Fruit fly (Drosophila melanogaster) whole organism, embryonic: ENCODE results near the gene CG3165.

Experiments used
- Atf-2 ChIP-seq: fragments of 200-800 bp; sonication (Bioruptor generic); optimal IDR thresholded peaks from 2 replicates; lab custom pipeline; 2016; ENCODE audit warnings: missing biosample characterization, missing genetic modification characterization
- Atf6 ChIP-seq: fragments of 200-800 bp; sonication (Bioruptor generic); IDR thresholded peaks from 2 replicates; pipeline ENCODE4 v1.3.6; 2022; ENCODE audit warnings: missing biosample characterization, missing genetic modification characterization
- B-H1 ChIP-seq: fragments of 200-800 bp; sonication (Bioruptor generic); IDR thresholded peaks from 3 replicates; pipeline ENCODE4 v1.3.6; 2022; ENCODE audit warnings: missing biosample characterization, missing genetic modification characterization
- Bteb2 ChIP-seq: fragments of 200-800 bp; sonication (Bioruptor generic); optimal IDR thresholded peaks from 2 replicates; lab custom pipeline; 2016; ENCODE audit warnings: missing biosample characterization, missing genetic modification characterization
- CG11695 ChIP-seq: fragments of 200-800 bp; sonication (Bioruptor generic); IDR thresholded peaks from 3 replicates; pipeline ENCODE4 v1.3.6; 2022; ENCODE audit warnings: missing biosample characterization, missing genetic modification characterization
- CG13424 ChIP-seq: fragments of 200-800 bp; sonication (Bioruptor generic); optimal IDR thresholded peaks from 2 replicates; lab custom pipeline; 2019; ENCODE audit warnings: missing biosample characterization, mild to moderate bottlenecking, missing genetic modification characterization, moderate library complexity
- CG14710 ChIP-seq: fragments of 200-800 bp; sonication (Bioruptor generic); optimal IDR thresholded peaks from 3 replicates; lab custom pipeline; 2019; ENCODE audit warnings: missing biosample characterization, mild to moderate bottlenecking, missing genetic modification characterization, moderate library complexity
- CG16779 ChIP-seq: fragments of 200-800 bp; sonication (Bioruptor generic); IDR thresholded peaks from 2 replicates; pipeline ENCODE4 v1.3.6; 2022; ENCODE audit warnings: missing biosample characterization, missing genetic modification characterization
- CG17328 ChIP-seq: fragments of 200-800 bp; sonication (Bioruptor generic); IDR thresholded peaks from 2 replicates; pipeline ENCODE4 v1.3.6; 2022; ENCODE audit warnings: missing biosample characterization, missing genetic modification characterization
- CG30020 ChIP-seq: fragments of 200-800 bp; optimal IDR thresholded peaks from 2 replicates; lab custom pipeline; 2019; ENCODE audit warnings: missing biosample characterization, mild to moderate bottlenecking, missing genetic modification characterization, moderate library complexity
- CG32767 ChIP-seq: fragments of 200-800 bp; sonication (Bioruptor generic); IDR thresholded peaks from 2 replicates; pipeline ENCODE4 v1.3.6; 2022; ENCODE audit warnings: missing biosample characterization, missing genetic modification characterization
- CG4707 ChIP-seq: fragments of 200-800 bp; sonication (Bioruptor generic); optimal IDR thresholded peaks from 2 replicates; lab custom pipeline; 2018; ENCODE audit warnings: missing biosample characterization, mild to moderate bottlenecking, missing genetic modification characterization, moderate library complexity
- CG6654 ChIP-seq: fragments of 200-800 bp; sonication (Bioruptor generic); optimal IDR thresholded peaks from 2 replicates; lab custom pipeline; 2017; ENCODE audit warnings: missing biosample characterization, mild to moderate bottlenecking, missing genetic modification characterization
- CG7786 ChIP-seq: fragments of 200-800 bp; sonication (Bioruptor generic); optimal IDR thresholded peaks from 2 replicates; lab custom pipeline; 2016; ENCODE audit warnings: missing biosample characterization, missing genetic modification characterization
- CG7839 ChIP-seq: fragments of 200-800 bp; sonication (Bioruptor generic); optimal IDR thresholded peaks from 3 replicates; lab custom pipeline; 2018; ENCODE audit warnings: missing biosample characterization, mild to moderate bottlenecking, missing genetic modification characterization, moderate library complexity
- CG8089 ChIP-seq: fragments of 200-800 bp; sonication (Bioruptor generic); optimal IDR thresholded peaks from 3 replicates; lab custom pipeline; 2016; ENCODE audit warnings: missing biosample characterization, missing genetic modification characterization
- CG8924 ChIP-seq: fragments of 200-800 bp; optimal IDR thresholded peaks from 3 replicates; lab custom pipeline; 2019; ENCODE audit warnings: missing biosample characterization, mild to moderate bottlenecking, missing genetic modification characterization, moderate library complexity
- CG9215 ChIP-seq: fragments of 200-800 bp; sonication (Bioruptor generic); IDR thresholded peaks from 2 replicates; pipeline ENCODE4 v1.3.6; 2022; ENCODE audit warnings: missing biosample characterization, missing genetic modification characterization
- CG9797 ChIP-seq: fragments of 200-800 bp; sonication (Bioruptor generic); optimal IDR thresholded peaks from 3 replicates; lab custom pipeline; 2018; ENCODE audit warnings: missing biosample characterization, mild to moderate bottlenecking, missing genetic modification characterization
- Elba2 ChIP-seq: fragments of 200-800 bp; sonication (Bioruptor generic); optimal IDR thresholded peaks from 3 replicates; lab custom pipeline; 2016; ENCODE audit warnings: missing biosample characterization, missing genetic modification characterization
- HmgZ ChIP-seq: fragments of 200-800 bp; sonication (Bioruptor generic); optimal IDR thresholded peaks from 2 replicates; lab custom pipeline; 2018; ENCODE audit warnings: missing biosample characterization, mild to moderate bottlenecking, missing genetic modification characterization
- Hr51 ChIP-seq, 2 experiments: fragments of 200-800 bp; sonication (Bioruptor generic); optimal IDR thresholded peaks; 2 replicates in 1 of 2; 3 replicates in 1 of 2; lab custom pipeline; 2016 to 2018; ENCODE audit warnings: missing biosample characterization in 2 of 2, missing genetic modification characterization in 2 of 2, mild to moderate bottlenecking in 1 of 2, moderate library complexity in 1 of 2
- NC2β ChIP-seq: fragments of 200-800 bp; sonication (Bioruptor generic); optimal IDR thresholded peaks from 2 replicates; lab custom pipeline; 2016; ENCODE audit warnings: missing biosample characterization, missing genetic modification characterization
- Nf-YB ChIP-seq: fragments of 200-800 bp; sonication (Bioruptor generic); optimal IDR thresholded peaks from 3 replicates; lab custom pipeline; 2019; ENCODE audit warnings: missing biosample characterization, mild to moderate bottlenecking, missing genetic modification characterization, moderate library complexity
- Optix ChIP-seq: fragments of 200-800 bp; sonication (Bioruptor generic); IDR thresholded peaks from 3 replicates; pipeline ENCODE4 v1.3.6; 2022; ENCODE audit warnings: missing biosample characterization, missing genetic modification characterization
- Sox102F ChIP-seq: fragments of 200-800 bp; sonication (Bioruptor generic); optimal IDR thresholded peaks from 2 replicates; lab custom pipeline; 2018; ENCODE audit warnings: missing biosample characterization, mild to moderate bottlenecking, missing genetic modification characterization, moderate library complexity
- Ssrp ChIP-seq: fragments of 200-800 bp; sonication (Bioruptor generic); optimal IDR thresholded peaks from 2 replicates; lab custom pipeline; 2018; ENCODE audit warnings: missing biosample characterization, mild to moderate bottlenecking, missing genetic modification characterization, moderate library complexity
- Taf1 ChIP-seq: fragments of 200-800 bp; sonication (Bioruptor generic); IDR thresholded peaks from 2 replicates; pipeline ENCODE4 v1.3.6; 2022; ENCODE audit warnings: missing biosample characterization, missing genetic modification characterization
- Trl ChIP-seq, 3 experiments: fragments of >200 bp in 2 of 3; fragments of 200-800 bp in 1 of 3; sonication (Bioruptor generic) in 1 of 3; optimal IDR thresholded peaks; 2 replicates in 1 of 3; 3 replicates in 2 of 3; lab custom pipeline; 2016 to 2017; ENCODE audit warnings: missing biosample characterization in 1 of 3, missing genetic modification characterization in 1 of 3
- Xbp1 ChIP-seq: fragments of 200-800 bp; sonication (Bioruptor generic); optimal IDR thresholded peaks from 3 replicates; lab custom pipeline; 2016; ENCODE audit warnings: missing biosample characterization, mild to moderate bottlenecking, missing genetic modification characterization
- bowl ChIP-seq: fragments of 200-800 bp; sonication (Bioruptor generic); IDR thresholded peaks from 2 replicates; pipeline ENCODE4 v1.3.6; 2022; ENCODE audit warnings: missing biosample characterization, missing genetic modification characterization
- btn ChIP-seq: fragments of 200-800 bp; sonication (Bioruptor generic); optimal IDR thresholded peaks from 2 replicates; lab custom pipeline; 2016; ENCODE audit warnings: missing biosample characterization, missing genetic modification characterization
- crp ChIP-seq, 2 experiments: fragments of 200-800 bp; sonication (Bioruptor generic); optimal IDR thresholded peaks; 2 replicates in 1 of 2; 3 replicates in 1 of 2; lab custom pipeline; 2017; ENCODE audit warnings: missing biosample characterization in 2 of 2, missing genetic modification characterization in 2 of 2, mild to moderate bottlenecking in 1 of 2, moderate library complexity in 1 of 2
- da ChIP-seq: fragments of 200-800 bp; sonication (Bioruptor generic); optimal IDR thresholded peaks from 2 replicates; lab custom pipeline; 2016; ENCODE audit warnings: missing biosample characterization, missing genetic modification characterization
- dimm ChIP-seq: fragments of 200-800 bp; sonication (Bioruptor generic); IDR thresholded peaks from 2 replicates; pipeline ENCODE4 v1.3.6; 2022; ENCODE audit warnings: missing biosample characterization, missing genetic modification characterization
- dmrt11E ChIP-seq: fragments of 200-800 bp; sonication (Bioruptor generic); optimal IDR thresholded peaks from 3 replicates; lab custom pipeline; 2018; ENCODE audit warnings: missing biosample characterization, mild to moderate bottlenecking, missing genetic modification characterization, moderate library complexity
- dmrt99B ChIP-seq: fragments of 200-800 bp; sonication (Bioruptor generic); optimal IDR thresholded peaks from 2 replicates; lab custom pipeline; 2018; ENCODE audit warnings: missing biosample characterization, mild to moderate bottlenecking, missing genetic modification characterization, moderate library complexity
- eve ChIP-seq, 2 experiments: fragments of >200 bp; optimal IDR thresholded peaks; 2 replicates each; lab custom pipeline; 2017; ENCODE audit warnings: missing biosample characterization in 2 of 2, missing genetic modification characterization in 2 of 2
- fu2 ChIP-seq: fragments of 200-800 bp; sonication (Bioruptor generic); optimal IDR thresholded peaks from 2 replicates; lab custom pipeline; 2016; ENCODE audit warnings: missing biosample characterization, missing genetic modification characterization
- gro ChIP-seq: fragments of 200-800 bp; sonication (Bioruptor generic); optimal IDR thresholded peaks from 2 replicates; lab custom pipeline; 2016; ENCODE audit warnings: missing biosample characterization, missing genetic modification characterization
- ind ChIP-seq: fragments of 200-800 bp; sonication (Bioruptor generic); optimal IDR thresholded peaks from 3 replicates; lab custom pipeline; 2016; ENCODE audit warnings: missing biosample characterization, missing genetic modification characterization
- inv ChIP-seq: fragments of 200-800 bp; sonication (Bioruptor generic); IDR thresholded peaks from 2 replicates; pipeline ENCODE4 v1.3.6; 2022; ENCODE audit warnings: missing biosample characterization, missing genetic modification characterization; ENCODE audit not compliant: partially characterized antibody
- lilli ChIP-seq: fragments of 200-800 bp; sonication (Bioruptor generic); optimal IDR thresholded peaks from 3 replicates; lab custom pipeline; 2016; ENCODE audit warnings: missing biosample characterization, missing genetic modification characterization
- nau ChIP-seq: fragments of 200-800 bp; sonication (Bioruptor generic); optimal IDR thresholded peaks from 3 replicates; lab custom pipeline; 2017; ENCODE audit warnings: missing biosample characterization, mild to moderate bottlenecking, missing genetic modification characterization, missing genetic modification reagents
- scrt ChIP-seq: fragments of 200-800 bp; sonication (Bioruptor generic); optimal IDR thresholded peaks from 2 replicates; lab custom pipeline; 2018; ENCODE audit warnings: missing biosample characterization, mild to moderate bottlenecking, missing genetic modification characterization, moderate library complexity
- sens-2 ChIP-seq: fragments of 200-800 bp; sonication (Bioruptor generic); IDR thresholded peaks from 2 replicates; pipeline ENCODE4 v1.3.6; 2022; ENCODE audit warnings: missing biosample characterization, missing genetic modification characterization
- seq ChIP-seq: fragments of 200-800 bp; sonication (Bioruptor generic); IDR thresholded peaks from 2 replicates; pipeline ENCODE4 v1.3.6; 2022; ENCODE audit warnings: missing biosample characterization, missing genetic modification characterization
- stc ChIP-seq: fragments of 200-800 bp; sonication (Bioruptor generic); IDR thresholded peaks from 2 replicates; pipeline ENCODE4 v1.3.6; 2022; ENCODE audit warnings: missing biosample characterization, missing genetic modification characterization
- toy ChIP-seq: fragments of 200-800 bp; sonication (Bioruptor generic); IDR thresholded peaks from 2 replicates; pipeline ENCODE4 v1.3.6; 2022; ENCODE audit warnings: missing biosample characterization, missing genetic modification characterization
- vfl ChIP-seq: fragments of 200-800 bp; sonication (Bioruptor generic); optimal IDR thresholded peaks from 2 replicates; lab custom pipeline; 2016; ENCODE audit warnings: missing biosample characterization, missing genetic modification characterization
- zfh2 ChIP-seq: fragments of 200-800 bp; sonication (Bioruptor generic); optimal IDR thresholded peaks from 2 replicates; lab custom pipeline; 2016; ENCODE audit warnings: missing biosample characterization, missing genetic modification characterization

CG3165 gene

DNA sequence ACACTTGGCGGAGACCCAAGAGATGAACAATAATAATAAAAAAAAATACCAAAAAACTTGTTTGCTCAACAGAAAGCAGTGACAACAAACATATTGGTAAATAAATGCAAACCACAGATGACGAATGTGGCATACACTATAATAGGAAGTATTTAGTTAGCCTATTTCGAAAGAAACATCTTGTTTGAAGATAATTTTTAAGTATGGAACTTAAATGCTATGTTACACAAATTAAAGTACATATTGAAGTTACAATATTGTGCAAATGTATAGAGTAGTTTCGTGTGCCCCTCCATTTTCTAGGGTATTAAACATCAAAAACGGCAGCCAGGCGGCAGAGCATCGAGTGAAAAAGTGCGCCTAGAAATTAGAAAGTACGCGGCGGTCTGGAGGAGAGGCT is 26.5 kb downstream of the CG3165 start (continued):
- TF ChIP-seq vfl (GFP tag; lab: Kevin White, UChicago) (no peak), CG13424 (peak; percentile 64), CG11695 (GFP tag; lab: Robert Waterston, UW) (0 out of 3 replicates have a peak, but pooled peaks have one; percentile 26), Optix (GFP tag; lab: Robert Waterston, UW) (no peak), btn (GFP tag; lab: Kevin White, UChicago) (peak; percentile 30), Atf-2 (GFP tag; lab: Kevin White, UChicago) (no peak), HmgZ (tag; lab: Kevin White, UChicago) (no peak), zfh2 (no peak), dmrt99B (tag; lab: Kevin White, UChicago) (peak; percentile 86), CG14710 (tag; lab: Kevin White, UChicago) (peak; percentile 15), CG17328 (peak; percentile 38; the same call in 1 of the 2 replicates), Taf1 (GFP tag; lab: Robert Waterston, UW) (no peak), bowl (no peak), dmrt11E (no peak), eve (GFP tag; optimal IDR thresholded peaks at IDR 0.05; lab: Kevin White, UChicago) (no peak), Nf-YB (GFP tag; lab: Kevin White, UChicago) (peak; percentile 30), Elba2 (GFP tag; lab: Kevin White, UChicago) (no peak), CG30020 (tag; lab: Kevin White, UChicago) (no peak), inv (GFP tag; lab: Robert Waterston, UW) (no peak), CG16779 (no peak), CG8924 (tag; lab: Kevin White, UChicago) (peak; percentile 65), Ssrp (tag; lab: Kevin White, UChicago) (peak; percentile 50), CG4707 (GFP tag; lab: Kevin White, UChicago) (peak; percentile 70), sens-2 (GFP tag; lab: Robert Waterston, UW) (no peak), CG6654 (GFP tag; lab: Kevin White, UChicago) (no peak), Atf6 (no peak), Bteb2 (GFP tag; lab: Kevin White, UChicago) (no peak), CG9797 (GFP tag; lab: Kevin White, UChicago) (no peak), seq (GFP tag; lab: Robert Waterston, UW) (0 out of 2 replicates have a peak, but pooled peaks have one; percentile 20), Xbp1 (GFP tag; lab: Kevin White, UChicago) (peak; percentile 33), CG7786 (no peak), crp (GFP tag; optimal IDR thresholded peaks at IDR 0.05; lab: Kevin White, UChicago) (no peak), lilli (no peak), CG7839 (tag; lab: Kevin White, UChicago) (peak; percentile 54), CG9215 (GFP tag; lab: Robert Waterston, UW) (no peak), fu2 (GFP tag; lab: Kevin White, UChicago) (no peak), Trl (optimal IDR thresholded peaks at IDR 0.05; lab: Kevin White, UChicago) (no peak), Trl (GFP tag; optimal IDR thresholded peaks at IDR 0.05; lab: Kevin White, UChicago) (no peak), gro (no peak), stc (peak; percentile 67), Hr51 (GFP tag; optimal IDR thresholded peaks at IDR 0.05; lab: Kevin White, UChicago) (peak in 1 of 2 experiments; percentile 73), nau (GFP tag; lab: Kevin White, UChicago) (peak; percentile 54), scrt (no peak), B-H1 (no peak), CG32767 (GFP tag; lab: Robert Waterston, UW) (0 out of 2 replicates have a peak, but pooled peaks have one; percentile 13), CG8089 (no peak), da (no peak), ind (peak; percentile 41), NC2β (GFP tag; lab: Kevin White, UChicago) (no peak), dimm (GFP tag; lab: Robert Waterston, UW) (no peak), toy (GFP tag; lab: Robert Waterston, UW) (no peak), Sox102F (GFP tag; lab: Kevin White, UChicago) (peak; percentile 86)
